Fruit fly (Drosophila melanogaster) whole organism, embryonic: ENCODE results near the gene EloB.
A peak's percentile ranks its signal among the peaks of the same experiment; 100 is the strongest.

ENCODE experiments used
- B-H2 ChIP-seq: fragments of 200-800 bp; sonication (Bioruptor generic); optimal IDR thresholded peaks from 2 replicates; lab custom pipeline; 2018; ENCODE audit warnings: missing biosample characterization, mild to moderate bottlenecking, missing genetic modification characterization
- CG11085 ChIP-seq: fragments of 200-800 bp; sonication (Bioruptor generic); IDR thresholded peaks from 2 replicates; pipeline ENCODE4 v1.3.6; 2022; ENCODE audit warnings: missing biosample characterization, missing genetic modification characterization
- CG11247 ChIP-seq: fragments of 200-800 bp; sonication (Bioruptor generic); IDR thresholded peaks from 2 replicates; pipeline ENCODE4 v1.3.6; 2022; ENCODE audit warnings: missing biosample characterization, missing genetic modification characterization
- CG11504 ChIP-seq: fragments of 200-800 bp; sonication (Bioruptor generic); optimal IDR thresholded peaks from 3 replicates; lab custom pipeline; 2019; ENCODE audit warnings: missing biosample characterization, mild to moderate bottlenecking, missing genetic modification characterization, moderate library complexity
- CG12071 ChIP-seq: fragments of 200-800 bp; sonication (Bioruptor generic); optimal IDR thresholded peaks from 3 replicates; lab custom pipeline; 2018; ENCODE audit warnings: missing biosample characterization, mild to moderate bottlenecking, missing genetic modification characterization
- CG12299 ChIP-seq: fragments of 200-800 bp; sonication (Bioruptor generic); optimal IDR thresholded peaks from 2 replicates; lab custom pipeline; 2018; ENCODE audit warnings: missing biosample characterization, mild to moderate bottlenecking, missing genetic modification characterization
- CG12744 ChIP-seq: fragments of 200-800 bp; sonication (Bioruptor generic); optimal IDR thresholded peaks from 2 replicates; lab custom pipeline; 2016; ENCODE audit warnings: missing biosample characterization, missing genetic modification characterization
- CG13424 ChIP-seq: fragments of 200-800 bp; sonication (Bioruptor generic); optimal IDR thresholded peaks from 2 replicates; lab custom pipeline; 2019; ENCODE audit warnings: missing biosample characterization, mild to moderate bottlenecking, missing genetic modification characterization, moderate library complexity
- CG15479 ChIP-seq: fragments of 200-800 bp; sonication (Bioruptor generic); optimal IDR thresholded peaks from 3 replicates; lab custom pipeline; 2019; ENCODE audit warnings: missing biosample characterization, mild to moderate bottlenecking, missing genetic modification characterization, moderate library complexity
- CG2116 ChIP-seq: fragments of 200-800 bp; sonication (Bioruptor generic); optimal IDR thresholded peaks from 3 replicates; lab custom pipeline; 2018; ENCODE audit warnings: missing biosample characterization, mild to moderate bottlenecking, missing genetic modification characterization
- CG31224 ChIP-seq: fragments of 200-800 bp; sonication (Bioruptor generic); IDR thresholded peaks from 2 replicates; pipeline ENCODE4 v1.3.6; 2022; ENCODE audit warnings: missing biosample characterization, missing genetic modification characterization
- CG31388 ChIP-seq: fragments of 200-800 bp; sonication (Bioruptor generic); optimal IDR thresholded peaks from 2 replicates; lab custom pipeline; 2016; ENCODE audit warnings: missing biosample characterization, missing genetic modification characterization
- CG33213 ChIP-seq: fragments of 200-800 bp; sonication (Bioruptor generic); optimal IDR thresholded peaks from 3 replicates; lab custom pipeline; 2016; ENCODE audit warnings: missing biosample characterization, missing genetic modification characterization
- CG3838 ChIP-seq: fragments of 200-800 bp; sonication (Bioruptor generic); optimal IDR thresholded peaks from 3 replicates; lab custom pipeline; 2016; ENCODE audit warnings: missing biosample characterization, missing genetic modification characterization
- CG42726 ChIP-seq: fragments of 200-800 bp; sonication (Bioruptor generic); IDR thresholded peaks from 2 replicates; pipeline ENCODE4 v1.3.6; 2022; ENCODE audit warnings: missing biosample characterization, missing genetic modification characterization; ENCODE audit not compliant: partially characterized antibody
- CG4360 ChIP-seq: fragments of 200-800 bp; sonication (Bioruptor generic); IDR thresholded peaks from 2 replicates; pipeline ENCODE4 v1.3.6; 2022; ENCODE audit warnings: missing biosample characterization, missing genetic modification characterization
- CG4707 ChIP-seq: fragments of 200-800 bp; sonication (Bioruptor generic); optimal IDR thresholded peaks from 2 replicates; lab custom pipeline; 2018; ENCODE audit warnings: missing biosample characterization, mild to moderate bottlenecking, missing genetic modification characterization, moderate library complexity
- CG4820 ChIP-seq: fragments of 200-800 bp; sonication (Bioruptor generic); optimal IDR thresholded peaks from 3 replicates; lab custom pipeline; 2016; ENCODE audit warnings: missing biosample characterization, missing genetic modification characterization
- CG4854 ChIP-seq: fragments of 200-800 bp; sonication (Bioruptor generic); optimal IDR thresholded peaks from 2 replicates; lab custom pipeline; 2016; ENCODE audit warnings: missing biosample characterization, missing genetic modification characterization, inconsistent platforms
- CG7271 ChIP-seq: fragments of 200-800 bp; sonication (Bioruptor generic); optimal IDR thresholded peaks from 2 replicates; lab custom pipeline; 2018; ENCODE audit warnings: missing biosample characterization, mild to moderate bottlenecking, missing genetic modification characterization, moderate library complexity
- CG7745 ChIP-seq: fragments of 200-800 bp; sonication (Bioruptor generic); optimal IDR thresholded peaks from 2 replicates; lab custom pipeline; 2018; ENCODE audit warnings: missing biosample characterization, mild to moderate bottlenecking, missing genetic modification characterization, moderate library complexity
- CG7987 ChIP-seq: fragments of 200-800 bp; sonication (Bioruptor generic); optimal IDR thresholded peaks from 2 replicates; lab custom pipeline; 2018; ENCODE audit warnings: missing biosample characterization, mild to moderate bottlenecking, missing genetic modification characterization, moderate library complexity
- CG9727 ChIP-seq: fragments of 200-800 bp; sonication (Bioruptor generic); optimal IDR thresholded peaks from 3 replicates; lab custom pipeline; 2017; ENCODE audit warnings: missing biosample characterization, mild to moderate bottlenecking, missing genetic modification characterization
- D19A ChIP-seq: fragments of 200-800 bp; optimal IDR thresholded peaks from 3 replicates; lab custom pipeline; 2019; ENCODE audit warnings: missing biosample characterization, mild to moderate bottlenecking, missing genetic modification characterization, moderate library complexity
- Dbx ChIP-seq: fragments of 200-800 bp; sonication (Bioruptor generic); IDR thresholded peaks from 3 replicates; pipeline ENCODE4 v1.3.6; 2022; ENCODE audit warnings: missing biosample characterization, missing genetic modification characterization
- Dp ChIP-seq: fragments of 200-800 bp; sonication (Bioruptor generic); optimal IDR thresholded peaks from 2 replicates; lab custom pipeline; 2018; ENCODE audit warnings: missing biosample characterization, mild to moderate bottlenecking, missing genetic modification characterization, moderate library complexity
- Dref ChIP-seq: fragments of 200-800 bp; sonication (Bioruptor generic); IDR thresholded peaks from 2 replicates; pipeline ENCODE4 v1.3.6; 2022; ENCODE audit warnings: missing biosample characterization, missing genetic modification characterization
- HLH54F ChIP-seq: fragments of 200-800 bp; sonication (Bioruptor generic); optimal IDR thresholded peaks from 3 replicates; lab custom pipeline; 2016; ENCODE audit warnings: missing biosample characterization, missing genetic modification characterization
- HmgZ ChIP-seq: fragments of 200-800 bp; sonication (Bioruptor generic); optimal IDR thresholded peaks from 2 replicates; lab custom pipeline; 2018; ENCODE audit warnings: missing biosample characterization, mild to moderate bottlenecking, missing genetic modification characterization
- Hmr ChIP-seq: fragments of 200-800 bp; sonication (Bioruptor generic); optimal IDR thresholded peaks from 3 replicates; lab custom pipeline; 2017; ENCODE audit warnings: mild to moderate bottlenecking, missing biosample characterization, missing genetic modification reagents, missing genetic modification characterization
- MESR4 ChIP-seq: fragments of 200-800 bp; sonication (Bioruptor generic); optimal IDR thresholded peaks from 2 replicates; lab custom pipeline; 2018; ENCODE audit warnings: missing biosample characterization, mild to moderate bottlenecking, missing genetic modification characterization, moderate library complexity
- Neu2 ChIP-seq: fragments of 200-800 bp; sonication (Bioruptor generic); optimal IDR thresholded peaks from 3 replicates; lab custom pipeline; 2016; ENCODE audit warnings: missing biosample characterization, missing genetic modification characterization, borderline replicate concordance
- Nf-YA ChIP-seq: fragments of 200-800 bp; sonication (Bioruptor generic); IDR thresholded peaks from 2 replicates; pipeline ENCODE4 v1.3.6; 2022; ENCODE audit warnings: missing biosample characterization, missing genetic modification characterization
- NfI ChIP-seq: fragments of 200-800 bp; sonication (Bioruptor generic); optimal IDR thresholded peaks from 3 replicates; lab custom pipeline; 2018; ENCODE audit warnings: missing biosample characterization, mild to moderate bottlenecking, missing genetic modification characterization, moderate library complexity
- Spps ChIP-seq: fragments of 200-800 bp; sonication (Bioruptor generic); optimal IDR thresholded peaks from 2 replicates; lab custom pipeline; 2018; ENCODE audit warnings: missing biosample characterization, mild to moderate bottlenecking, missing genetic modification characterization
- cad ChIP-seq: fragments of >200 bp; optimal IDR thresholded peaks from 2 replicates; lab custom pipeline; 2017; ENCODE audit warnings: missing biosample characterization, missing genetic modification characterization
- dpn ChIP-seq, 2 experiments: fragments of 200-800 bp; sonication (Bioruptor generic); optimal IDR thresholded peaks; 3 replicates each; lab custom pipeline; 2016; ENCODE audit warnings: missing biosample characterization in 2 of 2, missing genetic modification characterization in 2 of 2
- dysf ChIP-seq: fragments of 200-800 bp; sonication (Bioruptor generic); IDR thresholded peaks from 3 replicates; pipeline ENCODE4 v1.3.6; 2022; ENCODE audit warnings: missing biosample characterization, missing genetic modification characterization
- fu2 ChIP-seq: fragments of 200-800 bp; sonication (Bioruptor generic); optimal IDR thresholded peaks from 2 replicates; lab custom pipeline; 2016; ENCODE audit warnings: missing biosample characterization, missing genetic modification characterization
- her ChIP-seq: fragments of 200-800 bp; sonication (Bioruptor generic); optimal IDR thresholded peaks from 2 replicates; lab custom pipeline; 2016; ENCODE audit warnings: missing biosample characterization, missing genetic modification characterization
- lilli ChIP-seq: fragments of 200-800 bp; sonication (Bioruptor generic); optimal IDR thresholded peaks from 3 replicates; lab custom pipeline; 2016; ENCODE audit warnings: missing biosample characterization, missing genetic modification characterization
- repo ChIP-seq: fragments of 200-800 bp; sonication (Bioruptor generic); optimal IDR thresholded peaks from 2 replicates; lab custom pipeline; 2016; ENCODE audit warnings: missing biosample characterization, missing genetic modification characterization
- run ChIP-seq: fragments of 200-800 bp; sonication (Bioruptor generic); optimal IDR thresholded peaks from 3 replicates; lab custom pipeline; 2018; ENCODE audit warnings: missing biosample characterization, mild to moderate bottlenecking, missing genetic modification characterization
- sob ChIP-seq: fragments of 200-800 bp; sonication (Bioruptor generic); IDR thresholded peaks from 2 replicates; pipeline ENCODE4 v1.3.6; 2022; ENCODE audit warnings: missing biosample characterization, missing genetic modification characterization
- sr ChIP-seq: fragments of 200-800 bp; sonication (Bioruptor generic); IDR thresholded peaks from 3 replicates; pipeline ENCODE4 v1.3.6; 2022; ENCODE audit warnings: missing biosample characterization, missing genetic modification characterization
- stc ChIP-seq: fragments of 200-800 bp; sonication (Bioruptor generic); IDR thresholded peaks from 2 replicates; pipeline ENCODE4 v1.3.6; 2022; ENCODE audit warnings: missing biosample characterization, missing genetic modification characterization
- tna ChIP-seq: fragments of 200-800 bp; sonication (Bioruptor generic); IDR thresholded peaks from 2 replicates; pipeline ENCODE4 v1.3.6; 2022; ENCODE audit warnings: missing biosample characterization, missing genetic modification characterization; ENCODE audit not compliant: partially characterized antibody

The EloB gene

DNA sequence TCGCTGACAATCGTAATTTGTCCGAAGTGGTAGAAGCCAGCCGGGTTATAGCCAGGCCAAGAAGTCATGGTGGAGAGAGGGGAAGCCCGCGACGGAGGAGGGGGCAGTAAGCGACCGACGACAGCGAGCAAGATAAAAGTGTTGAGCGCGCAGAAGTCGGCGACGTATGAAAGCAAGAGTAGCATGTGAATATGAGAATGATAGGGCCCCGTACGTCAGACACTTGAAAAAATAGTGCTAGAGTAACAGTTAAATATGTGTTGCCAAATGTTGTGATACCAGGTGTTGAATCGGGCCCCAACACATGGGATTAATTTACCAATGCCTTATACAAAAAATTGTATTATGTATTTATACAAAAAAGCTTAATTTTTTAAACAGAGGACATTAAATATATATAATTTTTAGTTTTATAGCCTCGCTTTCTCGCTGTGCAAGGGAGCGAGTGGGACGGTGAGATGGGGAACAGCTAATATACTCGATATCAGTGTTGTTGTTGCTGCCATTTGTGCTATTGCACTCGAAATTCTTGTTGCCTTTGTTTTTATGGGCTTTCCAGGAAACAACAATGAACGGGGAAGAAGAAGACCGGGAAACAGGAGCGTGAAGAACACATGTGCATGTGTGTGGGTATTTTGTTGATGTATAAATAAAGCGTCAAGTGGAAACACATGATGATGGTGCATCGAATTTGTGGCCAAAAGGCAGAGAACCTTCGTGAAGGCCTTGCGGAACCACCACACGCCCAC lies 29.6 kb downstream of the EloB start (continued):
- TF ChIP-seq tna (GFP tag; lab: Robert Waterston, UW), result no peak
- no peak for TF ChIP-seq MESR4 (GFP tag; lab: Kevin White, UChicago)
- 0 out of 3 replicates have a peak, but pooled peaks have one; percentile 10 for TF ChIP-seq sr (GFP tag; lab: Robert Waterston, UW)
- peak; percentile 77 for TF ChIP-seq stc (GFP tag; lab: Robert Waterston, UW)
- no peak for TF ChIP-seq CG7745
- TF ChIP-seq lilli, result peak; percentile 81
- peak; percentile 66 for TF ChIP-seq Nf-YA (GFP tag; lab: Robert Waterston, UW)
- peak; percentile 40 for TF ChIP-seq CG2116 (GFP tag; lab: Kevin White, UChicago)
- peak; percentile 39 for TF ChIP-seq CG31388 (GFP tag; lab: Kevin White, UChicago)
- TF ChIP-seq Dref (GFP tag; lab: Robert Waterston, UW), result 0 out of 2 replicates have a peak, but pooled peaks have one; percentile 18
- no peak for TF ChIP-seq CG15479
- TF ChIP-seq Neu2 (GFP tag; lab: Kevin White, UChicago), result no peak
- TF ChIP-seq NfI (GFP tag; lab: Kevin White, UChicago), result peak; percentile 88
- peak; percentile 66 for TF ChIP-seq CG11085 (GFP tag; lab: Robert Waterston, UW)
- TF ChIP-seq dpn (GFP tag; optimal IDR thresholded peaks at IDR 0.05; lab: Kevin White, UChicago), result peak; percentile 20 to 78
- no peak for TF ChIP-seq CG7271
- peak; percentile 76 for TF ChIP-seq CG11247 (GFP tag; lab: Robert Waterston, UW)
- peak; percentile 81 for TF ChIP-seq Hmr (GFP tag; lab: Kevin White, UChicago)
- no peak for TF ChIP-seq fu2 (GFP tag; lab: Kevin White, UChicago)
- TF ChIP-seq repo (GFP tag; lab: Kevin White, UChicago), result no peak

DNA sequence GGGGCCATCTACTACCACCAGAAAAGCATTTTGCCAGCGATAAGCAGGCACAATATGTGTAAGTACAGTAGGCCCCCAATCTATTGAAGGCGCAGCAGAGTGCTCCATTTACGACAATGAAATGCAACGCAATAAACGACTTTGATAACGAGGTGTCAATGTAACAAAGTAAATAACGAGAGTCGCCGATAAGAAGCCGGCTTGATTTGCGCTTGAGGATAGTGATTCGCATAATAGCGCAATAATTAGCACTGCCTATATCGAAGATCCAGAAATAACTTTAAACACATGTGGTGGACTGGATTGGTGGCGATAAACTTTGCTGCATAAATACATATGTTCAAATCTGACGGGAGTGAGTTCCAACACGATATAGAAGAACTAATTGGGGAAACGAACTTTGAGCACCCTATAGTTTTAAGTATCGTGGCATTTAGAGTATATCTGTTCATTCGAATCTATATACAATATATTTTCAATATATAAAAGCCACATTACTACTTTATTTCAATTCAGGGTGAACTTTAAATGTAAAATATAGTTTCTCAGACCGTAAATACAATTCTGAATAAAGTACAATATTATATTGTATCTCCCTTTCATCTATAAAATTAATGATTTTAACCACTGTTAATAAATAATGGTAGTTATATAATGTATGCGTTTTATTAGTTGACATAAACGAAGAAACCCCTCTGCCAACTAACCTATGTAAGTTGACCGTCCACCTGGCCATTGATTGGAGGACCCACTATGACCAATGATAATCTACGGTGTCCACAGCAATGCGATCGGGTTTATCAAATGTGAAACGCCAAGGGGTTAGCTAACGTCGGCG lies 30.4 kb downstream of the EloB start:
- TF ChIP-seq D19A (tag; lab: Kevin White, UChicago) (peak; percentile 8), her (GFP tag; lab: Kevin White, UChicago) (peak; percentile 19), B-H2 (GFP tag; lab: Kevin White, UChicago) (peak; percentile 34), CG9727 (no peak), CG4707 (GFP tag; lab: Kevin White, UChicago) (no peak), CG4820 (no peak), tna (GFP tag; lab: Robert Waterston, UW) (no peak), CG11504 (peak; percentile 9), CG7987 (GFP tag; lab: Kevin White, UChicago) (peak; percentile 20), dysf (GFP tag; lab: Robert Waterston, UW) (0 out of 3 replicates have a peak, but pooled peaks have one; percentile 16), CG3838 (GFP tag; lab: Kevin White, UChicago) (no peak), CG4854 (GFP tag; lab: Kevin White, UChicago) (no peak), CG12299 (tag; lab: Kevin White, UChicago) (no peak), run (tag; lab: Kevin White, UChicago) (no peak), cad (GFP tag; lab: Kevin White, UChicago) (no peak), Dp (GFP tag; lab: Kevin White, UChicago) (no peak), sob (GFP tag; lab: Robert Waterston, UW) (no peak), CG31224 (no peak), Dbx (GFP tag; lab: Robert Waterston, UW) (peak; percentile 14; the same call in 1 of the 3 replicates), CG13424 (tag; lab: Kevin White, UChicago) (no peak), CG12744 (no peak), CG12071 (GFP tag; lab: Kevin White, UChicago) (peak; percentile 48), CG42726 (GFP tag; lab: Robert Waterston, UW) (no peak), CG4360 (no peak), HLH54F (GFP tag; lab: Kevin White, UChicago) (no peak), CG33213 (GFP tag; lab: Kevin White, UChicago) (no peak), Spps (no peak), NfI (GFP tag; lab: Kevin White, UChicago) (no peak), HmgZ (tag; lab: Kevin White, UChicago) (peak; percentile 5)
